Worm (Caenorhabditis elegans) whole organism, L4 larva: ENCODE measurements around the gene nrf-6.

Source experiments
- hlh-30 ChIP-seq: sonication (generic microtip); optimal IDR thresholded peaks from 2 replicates; lab custom pipeline; 2017; ENCODE audit warnings: antibody characterized with exemption, mild to moderate bottlenecking, missing genetic modification characterization, missing compliant biosample characterization; ENCODE audit not compliant: insufficient read depth
- skn-1 ChIP-seq: fragments of 150-350 bp; optimal IDR thresholded peaks from 2 replicates; lab custom pipeline; 2014; ENCODE audit warnings: missing biosample characterization, missing genetic modification characterization

- TF ChIP-seq hlh-30 (tag; lab: Kevin White, UChicago) = no peak
- no peak for TF ChIP-seq skn-1 (tag; lab: Kevin White, UChicago)
These were observed 33.5 kb upstream of the nrf-6 start, which contains the start of gene pdha-1 for ce11 chrII:8065985-8066384.
